Worm (Caenorhabditis elegans) whole organism, young adult: ENCODE data around the gene garr-1.

Source experiments
- F52B5.7 ChIP-seq: sonication (generic microtip); optimal IDR thresholded peaks from 2 replicates; lab custom pipeline; 2016; ENCODE audit warnings: mild to moderate bottlenecking, missing genetic modification characterization, missing compliant biosample characterization
- attf-6 ChIP-seq: fragments of 200-800 bp; sonication (Bioruptor generic); IDR thresholded peaks from 2 replicates; pipeline ENCODE4 v1.3.6; 2022; ENCODE audit warnings: missing genetic modification reagents, missing genetic modification characterization, missing compliant biosample characterization
- bed-1 ChIP-seq: fragments of 200-800 bp; sonication (Bioruptor generic); IDR thresholded peaks from 2 replicates; pipeline ENCODE4 v1.3.6; 2022; ENCODE audit warnings: missing genetic modification reagents, missing genetic modification characterization, missing compliant biosample characterization
- ets-4 ChIP-seq: fragments of 200-800 bp; sonication (Bioruptor generic); optimal IDR thresholded peaks from 2 replicates; lab custom pipeline; 2018; ENCODE audit warnings: mild to moderate bottlenecking, missing genetic modification characterization, missing compliant biosample characterization
- lin-40 ChIP-seq: sonication (generic microtip); optimal IDR thresholded peaks from 2 replicates; lab custom pipeline; 2016; ENCODE audit warnings: missing genetic modification characterization, mild to moderate bottlenecking, missing compliant biosample characterization, missing genotype, missing genetic modification reagents
- mes-4 ChIP-seq: sonication (generic microtip); optimal IDR thresholded peaks from 2 replicates; lab custom pipeline; 2016; ENCODE audit warnings: missing genotype, missing genetic modification characterization, missing compliant biosample characterization
- nfyb-1 ChIP-seq: fragments of 200-800 bp; sonication (Bioruptor generic); IDR thresholded peaks from 2 replicates; pipeline ENCODE4 v1.3.6; 2022; ENCODE audit warnings: missing genetic modification reagents, missing genetic modification characterization, missing compliant biosample characterization
- ztf-26 ChIP-seq: sonication (generic microtip); optimal IDR thresholded peaks from 2 replicates; lab custom pipeline; 2017; ENCODE audit warnings: missing genetic modification characterization, missing compliant biosample characterization

ce11 chrIV:383135-383731, 42.7 kb upstream of the garr-1 start, which contains the start of gene spl-1:
- no peak for TF ChIP-seq bed-1 (GFP tag; lab: Robert Waterston, UW)
- no peak for TF ChIP-seq F52B5.7 (tag; lab: Kevin White, UChicago)
- no peak for TF ChIP-seq lin-40 (tag; lab: Kevin White, UChicago)
- TF ChIP-seq ztf-26 (tag; lab: Kevin White, UChicago), result no peak
- no peak for TF ChIP-seq nfyb-1
- TF ChIP-seq attf-6, result no peak
- TF ChIP-seq ets-4 (GFP tag; lab: Kevin White, UChicago), result no peak
- TF ChIP-seq mes-4 (tag; lab: Kevin White, UChicago), result no peak
